Worm (Caenorhabditis elegans) whole organism, L4/young adult: ENCODE data around the gene F45D3.4.

Source experiments
- W03F9.2 ChIP-seq: fragments of 150-350 bp; optimal IDR thresholded peaks from 2 replicates; lab custom pipeline; 2014; ENCODE audit warnings: missing biosample characterization, missing genetic modification characterization
- him-1 ChIP-seq: sonication (generic microtip); optimal IDR thresholded peaks from 2 replicates; lab custom pipeline; 2016; ENCODE audit warnings: missing genotype, missing genetic modification reagents, missing genetic modification characterization, missing compliant biosample characterization

- no peak for TF ChIP-seq him-1 (tag; lab: Kevin White, UChicago)
- no peak for TF ChIP-seq W03F9.2
Measured at ce11 chrV:12549604-12550003, 3.4 kb downstream of the F45D3.4 start.
